Worm (Caenorhabditis elegans) whole organism, early embryonic: ENCODE data around the gene C35D10.1.

Experiments
- B0310.2 ChIP-seq: sonication (generic microtip); optimal IDR thresholded peaks from 2 replicates; lab custom pipeline; 2016; ENCODE audit warnings: mild to moderate bottlenecking, missing genetic modification characterization, missing compliant biosample characterization
- F13C5.2 ChIP-seq: sonication (generic microtip); optimal IDR thresholded peaks from 2 replicates; lab custom pipeline; 2017; ENCODE audit warnings: mild to moderate bottlenecking, missing genetic modification characterization, inconsistent platforms, missing compliant biosample characterization
- aly-1 ChIP-seq: sonication (generic microtip); optimal IDR thresholded peaks from 2 replicates; lab custom pipeline; 2016; ENCODE audit warnings: missing genetic modification characterization, missing compliant biosample characterization
- ama-1 ChIP-seq: fragments of 150-350 bp; optimal IDR thresholded peaks from 2 replicates; lab custom pipeline; 2014
- ceh-13 ChIP-seq: fragments of 200-800 bp; sonication (Bioruptor generic); optimal IDR thresholded peaks from 2 replicates; lab custom pipeline; 2018; ENCODE audit warnings: mild to moderate bottlenecking, missing genetic modification characterization, missing compliant biosample characterization
- ceh-36 ChIP-seq: sonication (generic microtip); optimal IDR thresholded peaks from 2 replicates; lab custom pipeline; 2016; ENCODE audit warnings: missing genetic modification characterization, inconsistent platforms, missing compliant biosample characterization
- ets-7 ChIP-seq: sonication (generic microtip); optimal IDR thresholded peaks from 2 replicates; lab custom pipeline; 2016; ENCODE audit warnings: missing genotype, missing genetic modification characterization, missing compliant biosample characterization
- flt-1 ChIP-seq: fragments of 200-800 bp; sonication (Bioruptor generic); IDR thresholded peaks from 2 replicates; pipeline ENCODE4 v1.3.6; 2022; ENCODE audit warnings: missing genetic modification characterization, missing compliant biosample characterization
- hmbx-1 ChIP-seq: sonication (generic microtip); optimal IDR thresholded peaks from 2 replicates; lab custom pipeline; 2016; ENCODE audit warnings: mild to moderate bottlenecking, missing genetic modification characterization, missing compliant biosample characterization
- hmg-4 ChIP-seq: fragments of 200-800 bp; sonication (Bioruptor generic); optimal IDR thresholded peaks from 2 replicates; lab custom pipeline; 2018; ENCODE audit warnings: mild to moderate bottlenecking, missing genetic modification characterization, missing compliant biosample characterization
- hnd-1 ChIP-seq: sonication (generic microtip); optimal IDR thresholded peaks from 2 replicates; lab custom pipeline; 2016; ENCODE audit warnings: missing genetic modification characterization, missing compliant biosample characterization
- pes-1 ChIP-seq: fragments of 200-800 bp; sonication (Bioruptor generic); IDR thresholded peaks from 2 replicates; pipeline ENCODE4 v1.3.6; 2022; ENCODE audit warnings: missing genetic modification reagents, missing genetic modification characterization, missing compliant biosample characterization
- scrt-1 ChIP-seq: fragments of 200-800 bp; sonication (Bioruptor generic); IDR thresholded peaks from 2 replicates; pipeline ENCODE4 v1.3.6; 2022; ENCODE audit warnings: missing genetic modification characterization, missing compliant biosample characterization
- sea-1 ChIP-seq: fragments of 200-800 bp; sonication (Bioruptor generic); conservative IDR thresholded peaks from 2 replicates; pipeline ENCODE4 v1.3.6; 2022; ENCODE audit warnings: missing genetic modification characterization, missing compliant biosample characterization
- tbx-11 ChIP-seq: fragments of 200-800 bp; sonication (Bioruptor generic); IDR thresholded peaks from 2 replicates; pipeline ENCODE4 v1.3.6; 2022; ENCODE audit warnings: missing genetic modification characterization, missing compliant biosample characterization
- tbx-37 ChIP-seq: fragments of 200-800 bp; sonication (Bioruptor generic); conservative IDR thresholded peaks from 2 replicates; pipeline ENCODE4 v1.3.6; 2022; ENCODE audit warnings: missing genetic modification reagents, missing genetic modification characterization, missing compliant biosample characterization
- tra-4 ChIP-seq: sonication (generic microtip); optimal IDR thresholded peaks from 2 replicates; lab custom pipeline; 2017; ENCODE audit warnings: missing genetic modification characterization, missing compliant biosample characterization

Gene C35D10.1

ce11 chrIII:4887291-4887690 is 7.7 kb downstream of the C35D10.1 start, which contains the start of gene clec-6:
Gene clec-6, minus strand, starts transcription at chrIII:4887444.
- TF ChIP-seq ceh-36 (tag; lab: Kevin White, UChicago) (no peak), tbx-11 (GFP tag; lab: Robert Waterston, UW) (no peak), aly-1 (no peak), ama-1 (lab: Kevin White, UChicago) (no peak), sea-1 (GFP tag; lab: Robert Waterston, UW) (no peak), ceh-13 (GFP tag; lab: Kevin White, UChicago) (no peak), scrt-1 (GFP tag; lab: Robert Waterston, UW) (no peak), ets-7 (tag; lab: Kevin White, UChicago) (no peak), tra-4 (tag; lab: Kevin White, UChicago) (no peak)

- no peak for TF ChIP-seq ceh-13 (GFP tag; lab: Kevin White, UChicago)
- TF ChIP-seq B0310.2 (tag; lab: Kevin White, UChicago): no peak
- no peak for TF ChIP-seq ceh-36 (tag; lab: Kevin White, UChicago)
- TF ChIP-seq scrt-1 (GFP tag; lab: Robert Waterston, UW): no peak
- TF ChIP-seq F13C5.2 (tag; lab: Kevin White, UChicago): no peak
- no peak for TF ChIP-seq hmbx-1 (tag; lab: Kevin White, UChicago)
- TF ChIP-seq tra-4 (tag; lab: Kevin White, UChicago): no peak
- TF ChIP-seq tbx-11 (GFP tag; lab: Robert Waterston, UW): no peak
- TF ChIP-seq pes-1 (GFP tag; lab: Robert Waterston, UW): no peak
- TF ChIP-seq tbx-37 (GFP tag; lab: Robert Waterston, UW): no peak
- TF ChIP-seq hmg-4 (GFP tag; lab: Kevin White, UChicago): no peak
- TF ChIP-seq ets-7 (tag; lab: Kevin White, UChicago): no peak
- no peak for TF ChIP-seq aly-1
- TF ChIP-seq sea-1 (GFP tag; lab: Robert Waterston, UW): no peak
These were observed 11.5 kb downstream of the C35D10.1 start, which contains the start of gene F26F4.5 for ce11 chrIII:4890997-4891396. Gene F26F4.5, minus strand, starts transcription at chrIII:4891252.

- TF ChIP-seq ceh-13 (GFP tag; lab: Kevin White, UChicago) (no peak), flt-1 (GFP tag; lab: Robert Waterston, UW) (no peak), scrt-1 (GFP tag; lab: Robert Waterston, UW) (no peak), tbx-11 (GFP tag; lab: Robert Waterston, UW) (no peak), ama-1 (lab: Kevin White, UChicago) (no peak), F13C5.2 (tag; lab: Kevin White, UChicago) (no peak), tra-4 (tag; lab: Kevin White, UChicago) (no peak), hmg-4 (GFP tag; lab: Kevin White, UChicago) (no peak), hmbx-1 (tag; lab: Kevin White, UChicago) (no peak), sea-1 (GFP tag; lab: Robert Waterston, UW) (no peak), hnd-1 (no peak), pes-1 (GFP tag; lab: Robert Waterston, UW) (no peak), tbx-37 (GFP tag; lab: Robert Waterston, UW) (no peak), ets-7 (tag; lab: Kevin White, UChicago) (no peak), aly-1 (no peak), B0310.2 (tag; lab: Kevin White, UChicago) (no peak), ceh-36 (tag; lab: Kevin White, UChicago) (no peak)
These were observed 14.0 kb downstream of the C35D10.1 start, which contains the start of gene F26F4.6 for ce11 chrIII:4893540-4893939. Gene F26F4.6, minus strand, starts transcription at chrIII:4893640.

ce11 chrIII:4895313-4895712 is 15.8 kb downstream of the C35D10.1 start:
- TF ChIP-seq F13C5.2 (tag; lab: Kevin White, UChicago) (no peak), hnd-1 (no peak), ama-1 (lab: Kevin White, UChicago) (no peak), aly-1 (no peak), tra-4 (tag; lab: Kevin White, UChicago) (no peak), ceh-36 (tag; lab: Kevin White, UChicago) (no peak), B0310.2 (tag; lab: Kevin White, UChicago) (no peak)

DNA sequence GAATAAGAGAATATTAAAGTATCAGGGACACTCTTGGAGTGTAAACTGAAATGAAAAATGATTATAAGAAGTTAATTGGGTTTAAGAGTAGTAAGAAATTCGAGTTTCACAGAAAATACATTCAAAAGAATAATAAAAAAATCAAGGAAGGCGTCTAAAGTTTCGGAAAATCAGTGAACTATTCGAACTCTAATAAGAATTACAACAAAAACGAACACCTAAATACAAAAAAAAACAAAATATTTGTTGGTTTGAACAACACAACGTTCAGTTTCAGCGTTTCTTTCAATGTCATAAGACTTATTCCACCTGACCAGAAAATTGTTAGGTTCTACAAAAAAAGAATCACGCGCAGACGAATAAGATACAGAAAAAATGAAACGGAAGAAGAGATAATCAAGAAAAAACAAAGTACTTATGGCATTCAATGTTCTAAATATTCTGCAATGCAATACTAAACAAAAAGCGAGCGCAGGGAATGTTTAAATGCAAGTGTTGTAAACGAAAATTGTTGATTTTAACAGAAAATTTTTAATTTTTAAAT is 19.6 kb downstream of the C35D10.1 start, which contains the start of gene nhl-2:
Gene nhl-2, minus strand, starts transcription at position 51 of the 544 bp plus-strand sequence.
- TF ChIP-seq pes-1 (GFP tag; lab: Robert Waterston, UW) (no peak), aly-1 (no peak), ceh-13 (GFP tag; lab: Kevin White, UChicago) (no peak), B0310.2 (tag; lab: Kevin White, UChicago) (no peak), ets-7 (tag; lab: Kevin White, UChicago) (no peak), ceh-36 (tag; lab: Kevin White, UChicago) (no peak), tbx-37 (GFP tag; lab: Robert Waterston, UW) (no peak), flt-1 (GFP tag; lab: Robert Waterston, UW) (no peak), ama-1 (lab: Kevin White, UChicago) (no peak), F13C5.2 (tag; lab: Kevin White, UChicago) (no peak), tbx-11 (GFP tag; lab: Robert Waterston, UW) (no peak), hnd-1 (no peak), scrt-1 (GFP tag; lab: Robert Waterston, UW) (no peak), hmg-4 (GFP tag; lab: Kevin White, UChicago) (no peak), tra-4 (tag; lab: Kevin White, UChicago) (no peak), sea-1 (GFP tag; lab: Robert Waterston, UW) (no peak), hmbx-1 (tag; lab: Kevin White, UChicago) (no peak)

DNA sequence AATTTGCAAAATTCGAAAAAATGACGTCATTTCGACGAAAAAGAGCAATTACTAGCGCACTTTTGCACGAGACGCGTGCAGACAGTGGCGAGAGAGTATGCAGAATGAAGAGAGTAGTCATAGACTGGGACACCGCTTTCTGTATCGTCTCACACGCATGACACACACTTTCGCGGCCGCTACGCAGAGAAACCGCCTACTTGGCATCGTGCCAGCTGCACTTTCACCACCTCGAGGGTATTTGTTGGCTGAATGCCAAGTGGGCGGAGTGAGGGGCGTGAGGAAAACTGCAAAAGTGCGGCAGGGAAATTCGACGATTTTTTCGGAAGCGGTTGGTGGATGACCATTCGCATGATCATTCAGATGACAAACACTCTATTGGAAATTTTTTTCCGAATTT is 20.2 kb downstream of the C35D10.1 start:
- TF ChIP-seq ets-7 (tag; lab: Kevin White, UChicago) (peak; percentile 5), aly-1 (no peak), tbx-37 (GFP tag; lab: Robert Waterston, UW) (no peak), hmbx-1 (tag; lab: Kevin White, UChicago) (no peak), tbx-11 (GFP tag; lab: Robert Waterston, UW) (no peak), flt-1 (GFP tag; lab: Robert Waterston, UW) (no peak), sea-1 (GFP tag; lab: Robert Waterston, UW) (0 out of 2 replicates have a peak, but pooled peaks have one; percentile 14), hmg-4 (GFP tag; lab: Kevin White, UChicago) (peak; percentile 91), ama-1 (lab: Kevin White, UChicago) (no peak), B0310.2 (tag; lab: Kevin White, UChicago) (peak; percentile 19), F13C5.2 (tag; lab: Kevin White, UChicago) (peak; percentile 87), hnd-1 (no peak), tra-4 (tag; lab: Kevin White, UChicago) (no peak), ceh-36 (tag; lab: Kevin White, UChicago) (no peak), pes-1 (GFP tag; lab: Robert Waterston, UW) (no peak), ceh-13 (GFP tag; lab: Kevin White, UChicago) (no peak), scrt-1 (GFP tag; lab: Robert Waterston, UW) (peak; percentile 55; the same call in 1 of the 2 replicates)
